Fruit fly (Drosophila melanogaster): ENCODE results near the gene Hesr.

DNA sequence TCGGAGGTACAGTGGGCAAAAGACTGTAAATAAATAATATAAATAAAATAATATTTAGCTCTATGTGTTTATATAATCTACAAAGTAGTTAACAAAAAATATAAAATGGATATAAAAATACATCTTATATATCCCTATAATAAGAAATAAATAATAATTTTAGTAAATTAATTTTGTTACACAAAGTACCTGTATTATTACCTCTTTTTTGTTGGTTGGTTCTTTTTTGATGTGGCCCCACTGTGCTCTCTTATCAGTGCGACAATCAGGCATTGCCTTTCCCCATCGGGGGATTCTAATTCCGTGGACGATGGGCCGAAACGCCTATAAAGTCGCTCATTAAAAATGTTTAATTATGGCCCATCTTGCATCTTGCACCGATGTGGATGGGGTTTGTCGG, 2.6 kb upstream of the Hesr start:
- TF ChIP-seq pan (optimal IDR thresholded peaks at IDR 0.05) (no peak), CG8478 (optimal IDR thresholded peaks at IDR 0.05) (no peak), psq (optimal IDR thresholded peaks at IDR 0.05) (no peak), usp (GFP tag; optimal IDR thresholded peaks at IDR 0.05) (no peak), Dll (optimal IDR thresholded peaks at IDR 0.05) (no peak)

Measured in whole organism.